Worm (Caenorhabditis elegans) whole organism, early embryonic: ENCODE results near the gene nhr-102.

ENCODE experiments used
- B0310.2 ChIP-seq: sonication (generic microtip); optimal IDR thresholded peaks from 2 replicates; lab custom pipeline; 2016; ENCODE audit warnings: mild to moderate bottlenecking, missing genetic modification characterization, missing compliant biosample characterization
- F13C5.2 ChIP-seq: sonication (generic microtip); optimal IDR thresholded peaks from 2 replicates; lab custom pipeline; 2017; ENCODE audit warnings: mild to moderate bottlenecking, missing genetic modification characterization, inconsistent platforms, missing compliant biosample characterization
- aly-1 ChIP-seq: sonication (generic microtip); optimal IDR thresholded peaks from 2 replicates; lab custom pipeline; 2016; ENCODE audit warnings: missing genetic modification characterization, missing compliant biosample characterization
- ama-1 ChIP-seq: fragments of 150-350 bp; optimal IDR thresholded peaks from 2 replicates; lab custom pipeline; 2014
- ceh-13 ChIP-seq: fragments of 200-800 bp; sonication (Bioruptor generic); optimal IDR thresholded peaks from 2 replicates; lab custom pipeline; 2018; ENCODE audit warnings: mild to moderate bottlenecking, missing genetic modification characterization, missing compliant biosample characterization
- ceh-36 ChIP-seq: sonication (generic microtip); optimal IDR thresholded peaks from 2 replicates; lab custom pipeline; 2016; ENCODE audit warnings: missing genetic modification characterization, inconsistent platforms, missing compliant biosample characterization
- ets-7 ChIP-seq: sonication (generic microtip); optimal IDR thresholded peaks from 2 replicates; lab custom pipeline; 2016; ENCODE audit warnings: missing genotype, missing genetic modification characterization, missing compliant biosample characterization
- flt-1 ChIP-seq: fragments of 200-800 bp; sonication (Bioruptor generic); IDR thresholded peaks from 2 replicates; pipeline ENCODE4 v1.3.6; 2022; ENCODE audit warnings: missing genetic modification characterization, missing compliant biosample characterization
- hmbx-1 ChIP-seq: sonication (generic microtip); optimal IDR thresholded peaks from 2 replicates; lab custom pipeline; 2016; ENCODE audit warnings: mild to moderate bottlenecking, missing genetic modification characterization, missing compliant biosample characterization
- hmg-4 ChIP-seq: fragments of 200-800 bp; sonication (Bioruptor generic); optimal IDR thresholded peaks from 2 replicates; lab custom pipeline; 2018; ENCODE audit warnings: mild to moderate bottlenecking, missing genetic modification characterization, missing compliant biosample characterization
- hnd-1 ChIP-seq: sonication (generic microtip); optimal IDR thresholded peaks from 2 replicates; lab custom pipeline; 2016; ENCODE audit warnings: missing genetic modification characterization, missing compliant biosample characterization
- pes-1 ChIP-seq: fragments of 200-800 bp; sonication (Bioruptor generic); IDR thresholded peaks from 2 replicates; pipeline ENCODE4 v1.3.6; 2022; ENCODE audit warnings: missing genetic modification reagents, missing genetic modification characterization, missing compliant biosample characterization
- scrt-1 ChIP-seq: fragments of 200-800 bp; sonication (Bioruptor generic); IDR thresholded peaks from 2 replicates; pipeline ENCODE4 v1.3.6; 2022; ENCODE audit warnings: missing genetic modification characterization, missing compliant biosample characterization
- sea-1 ChIP-seq: fragments of 200-800 bp; sonication (Bioruptor generic); conservative IDR thresholded peaks from 2 replicates; pipeline ENCODE4 v1.3.6; 2022; ENCODE audit warnings: missing genetic modification characterization, missing compliant biosample characterization
- tbx-11 ChIP-seq: fragments of 200-800 bp; sonication (Bioruptor generic); IDR thresholded peaks from 2 replicates; pipeline ENCODE4 v1.3.6; 2022; ENCODE audit warnings: missing genetic modification characterization, missing compliant biosample characterization
- tbx-37 ChIP-seq: fragments of 200-800 bp; sonication (Bioruptor generic); conservative IDR thresholded peaks from 2 replicates; pipeline ENCODE4 v1.3.6; 2022; ENCODE audit warnings: missing genetic modification reagents, missing genetic modification characterization, missing compliant biosample characterization
- tra-4 ChIP-seq: sonication (generic microtip); optimal IDR thresholded peaks from 2 replicates; lab custom pipeline; 2017; ENCODE audit warnings: missing genetic modification characterization, missing compliant biosample characterization

The nhr-102 gene

DNA sequence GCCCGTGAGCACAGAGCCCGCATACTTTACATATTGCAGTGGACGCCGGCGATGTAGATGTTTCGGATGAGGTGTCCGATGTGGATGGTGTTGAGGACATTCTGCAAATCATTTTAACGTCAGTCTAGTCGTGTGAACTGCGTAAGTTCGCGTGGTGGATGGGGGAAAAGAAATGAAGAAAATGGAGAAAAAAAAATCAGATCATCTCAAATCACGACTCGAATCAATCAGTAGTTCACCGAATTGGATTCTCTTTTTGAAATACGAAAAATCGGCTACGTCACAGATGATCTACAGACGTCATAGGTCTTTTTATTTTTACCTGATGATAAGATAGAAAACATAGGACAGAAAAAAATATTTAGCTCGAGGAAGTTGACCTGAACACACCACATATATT, at the start of gene nhr-102:
nhr-102 (minus strand) TSS at position 101 of the 400 bp plus-strand sequence.
- TF ChIP-seq ama-1 (no peak), B0310.2 (tag; lab: Kevin White, UChicago) (no peak), hmg-4 (GFP tag; lab: Kevin White, UChicago) (no peak), scrt-1 (no peak), ceh-13 (GFP tag; lab: Kevin White, UChicago) (no peak), pes-1 (no peak), ets-7 (no peak), tra-4 (no peak), tbx-11 (GFP tag; lab: Robert Waterston, UW) (no peak), F13C5.2 (tag; lab: Kevin White, UChicago) (no peak), sea-1 (GFP tag; lab: Robert Waterston, UW) (no peak), hmbx-1 (tag; lab: Kevin White, UChicago) (no peak), flt-1 (GFP tag; lab: Robert Waterston, UW) (no peak), aly-1 (tag; lab: Kevin White, UChicago) (no peak), tbx-37 (no peak), ceh-36 (tag; lab: Kevin White, UChicago) (no peak), hnd-1 (tag; lab: Kevin White, UChicago) (no peak)

DNA sequence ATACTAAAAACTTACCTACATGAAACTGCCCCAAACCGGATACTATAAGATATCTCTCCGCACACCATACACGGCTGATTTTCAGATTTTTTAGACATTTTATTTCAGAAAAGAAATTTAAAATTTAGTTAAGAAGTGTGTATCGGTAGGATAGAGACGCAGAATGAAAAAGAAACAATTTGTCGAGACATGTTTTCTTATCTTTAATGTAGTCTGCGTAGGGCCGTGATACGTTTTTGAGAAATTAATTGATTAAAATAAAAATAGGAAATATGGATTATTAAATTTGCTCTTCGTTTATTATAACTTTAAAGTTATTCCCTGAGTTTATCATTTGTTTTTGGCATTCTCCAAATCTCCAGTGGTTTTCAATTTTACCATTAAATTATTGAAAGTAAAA, 48.1 kb upstream of the nhr-102 start, which contains the start of gene nhr-108:
nhr-108 (minus strand) TSS at position 166 of the 400 bp plus-strand sequence.
- TF ChIP-seq ama-1 (no peak), scrt-1 (no peak), ets-7 (no peak), ceh-36 (tag; lab: Kevin White, UChicago) (no peak), hmg-4 (GFP tag; lab: Kevin White, UChicago) (no peak), tra-4 (no peak), hmbx-1 (tag; lab: Kevin White, UChicago) (no peak), tbx-37 (no peak), pes-1 (no peak)

DNA sequence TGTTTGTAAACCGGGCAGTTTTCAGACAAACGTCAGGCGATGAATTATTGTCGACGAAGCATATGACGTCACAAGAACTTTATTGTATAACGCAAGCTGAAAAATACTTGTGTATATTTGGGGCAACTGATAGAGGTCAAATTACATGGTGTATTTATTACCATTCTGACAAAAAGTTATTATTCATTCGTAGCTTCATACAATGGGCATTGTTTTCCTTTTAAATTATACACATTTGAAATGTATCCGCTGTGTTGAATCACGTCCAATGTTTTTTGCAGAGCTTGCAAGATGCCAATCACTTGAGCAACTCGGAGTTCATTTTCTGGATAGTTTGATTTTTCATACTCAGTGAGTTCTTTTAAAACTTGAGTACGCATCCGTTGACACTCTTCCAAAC, 46.8 kb upstream of the nhr-102 start, which contains the start of gene F35E8.13:
F35E8.13 (plus strand) TSS at position 301 of the 400 bp plus-strand sequence.
- TF ChIP-seq B0310.2 (tag; lab: Kevin White, UChicago) (no peak), scrt-1 (no peak), pes-1 (no peak), tbx-11 (GFP tag; lab: Robert Waterston, UW) (no peak), sea-1 (GFP tag; lab: Robert Waterston, UW) (no peak), tbx-37 (no peak), flt-1 (GFP tag; lab: Robert Waterston, UW) (no peak), ceh-36 (tag; lab: Kevin White, UChicago) (no peak), hnd-1 (tag; lab: Kevin White, UChicago) (no peak), ets-7 (no peak), tra-4 (no peak), hmg-4 (GFP tag; lab: Kevin White, UChicago) (no peak)

DNA sequence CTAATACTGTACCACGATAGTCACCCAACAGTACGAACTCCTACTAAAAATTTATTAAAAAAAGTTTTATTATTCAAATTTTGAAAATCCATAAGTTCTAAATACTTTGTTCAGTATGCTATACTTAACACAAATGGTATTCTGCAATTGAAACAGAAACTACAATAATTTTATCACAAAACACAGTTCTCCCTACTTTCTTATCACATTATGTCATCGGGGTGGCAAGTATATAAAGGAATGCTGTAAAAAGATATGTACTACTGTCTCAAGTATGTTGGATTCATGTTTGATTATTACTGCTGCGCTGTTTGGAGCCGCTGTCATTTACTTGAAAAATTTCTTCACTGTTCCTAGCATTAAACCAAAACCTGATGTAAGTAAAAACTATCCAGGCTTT, 44.9 kb upstream of the nhr-102 start, which contains the start of gene cdr-1:
cdr-1 (plus strand) TSS at position 208 of the 400 bp plus-strand sequence.
- TF ChIP-seq tbx-11 (GFP tag; lab: Robert Waterston, UW) (no peak), ceh-13 (GFP tag; lab: Kevin White, UChicago) (no peak), ets-7 (no peak), tra-4 (no peak), tbx-37 (no peak), hmg-4 (GFP tag; lab: Kevin White, UChicago) (no peak), sea-1 (GFP tag; lab: Robert Waterston, UW) (no peak), ama-1 (no peak)

DNA sequence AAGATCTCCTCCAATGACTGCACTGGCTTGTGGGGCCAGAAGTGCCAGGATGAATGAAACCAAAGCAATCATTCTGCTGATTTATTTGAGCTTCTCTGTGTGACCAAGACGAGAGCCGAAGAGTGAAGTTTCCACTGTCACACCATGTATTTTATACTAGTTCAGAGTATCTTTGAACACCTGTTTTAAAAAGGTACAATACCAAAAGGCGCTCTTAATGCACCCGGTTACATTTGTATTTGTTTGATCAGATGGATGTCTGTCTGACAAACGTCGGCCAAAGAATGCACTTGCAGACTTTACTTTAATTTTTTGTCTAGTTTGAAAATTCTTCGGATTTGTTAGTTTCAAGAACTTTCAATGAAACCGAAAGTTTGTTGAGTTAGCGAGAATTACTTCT, 44.1 kb upstream of the nhr-102 start, which contains the start of gene F35E8.10:
F35E8.10 (minus strand) TSS at position 101 of the 400 bp plus-strand sequence.
- TF ChIP-seq ceh-13 (GFP tag; lab: Kevin White, UChicago) (no peak), F13C5.2 (tag; lab: Kevin White, UChicago) (no peak), tra-4 (no peak)

DNA sequence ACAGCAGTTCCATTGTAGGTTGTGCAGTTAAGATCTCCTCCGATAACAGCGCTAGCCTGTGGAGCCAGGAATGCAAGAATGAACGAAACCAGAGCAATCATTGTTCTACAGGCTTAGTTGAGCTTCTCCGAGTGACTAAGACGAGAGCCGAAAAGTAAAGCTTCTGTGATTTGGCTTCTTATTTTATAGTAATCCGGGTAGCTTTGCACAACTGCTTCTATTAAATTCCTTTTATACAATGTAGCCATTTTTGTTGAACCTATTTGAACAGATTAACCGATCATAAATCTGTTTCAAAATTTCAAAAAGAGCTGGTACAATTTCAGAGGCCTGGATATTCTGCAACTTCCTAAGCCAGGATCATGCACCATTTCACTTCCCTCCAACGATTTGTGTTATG, 41.2 kb upstream of the nhr-102 start, which contains the start of gene F35E8.9:
F35E8.9 (minus strand) TSS at position 101 of the 400 bp plus-strand sequence.
- TF ChIP-seq tbx-11 (GFP tag; lab: Robert Waterston, UW) (no peak), ama-1 (no peak), ceh-13 (GFP tag; lab: Kevin White, UChicago) (no peak), pes-1 (no peak), aly-1 (tag; lab: Kevin White, UChicago) (no peak), sea-1 (GFP tag; lab: Robert Waterston, UW) (no peak), tra-4 (no peak)

DNA sequence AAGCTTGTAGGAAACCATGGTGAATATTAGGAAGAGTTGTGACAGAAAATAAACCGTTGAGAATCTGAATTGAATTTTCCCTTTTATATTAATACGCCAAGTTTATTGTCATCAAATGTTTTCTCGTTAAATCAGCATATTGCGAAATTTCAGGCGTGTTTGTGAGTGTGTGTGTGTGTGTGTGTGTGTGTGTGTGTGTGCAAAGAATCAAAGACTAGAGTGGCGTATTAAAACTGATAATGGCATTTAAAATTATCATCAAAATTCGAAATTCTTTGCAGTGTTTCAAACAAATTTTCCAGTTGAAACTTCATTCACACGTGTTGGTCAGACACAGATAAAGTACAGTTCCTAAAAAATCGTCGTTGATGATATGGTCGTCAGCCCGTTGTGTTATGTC, 39.7 kb upstream of the nhr-102 start, which contains the start of gene gst-38:
gst-38 (minus strand) TSS at position 152 of the 400 bp plus-strand sequence.
- no peak for TF ChIP-seq flt-1 (GFP tag; lab: Robert Waterston, UW)
- TF ChIP-seq hmbx-1 (tag; lab: Kevin White, UChicago) = no peak
- TF ChIP-seq ceh-36 (tag; lab: Kevin White, UChicago) = no peak
- no peak for TF ChIP-seq ceh-13 (GFP tag; lab: Kevin White, UChicago)
- TF ChIP-seq ama-1 = no peak
- TF ChIP-seq tbx-37 = no peak
- TF ChIP-seq aly-1 (tag; lab: Kevin White, UChicago) = no peak
- no peak for TF ChIP-seq pes-1
- no peak for TF ChIP-seq hmg-4 (GFP tag; lab: Kevin White, UChicago)
- no peak for TF ChIP-seq hnd-1 (tag; lab: Kevin White, UChicago)
- no peak for TF ChIP-seq tbx-11 (GFP tag; lab: Robert Waterston, UW)
- TF ChIP-seq B0310.2 (tag; lab: Kevin White, UChicago) = no peak
- no peak for TF ChIP-seq tra-4
- no peak for TF ChIP-seq sea-1 (GFP tag; lab: Robert Waterston, UW)
- no peak for TF ChIP-seq scrt-1
- no peak for TF ChIP-seq F13C5.2 (tag; lab: Kevin White, UChicago)
- no peak for TF ChIP-seq ets-7

DNA sequence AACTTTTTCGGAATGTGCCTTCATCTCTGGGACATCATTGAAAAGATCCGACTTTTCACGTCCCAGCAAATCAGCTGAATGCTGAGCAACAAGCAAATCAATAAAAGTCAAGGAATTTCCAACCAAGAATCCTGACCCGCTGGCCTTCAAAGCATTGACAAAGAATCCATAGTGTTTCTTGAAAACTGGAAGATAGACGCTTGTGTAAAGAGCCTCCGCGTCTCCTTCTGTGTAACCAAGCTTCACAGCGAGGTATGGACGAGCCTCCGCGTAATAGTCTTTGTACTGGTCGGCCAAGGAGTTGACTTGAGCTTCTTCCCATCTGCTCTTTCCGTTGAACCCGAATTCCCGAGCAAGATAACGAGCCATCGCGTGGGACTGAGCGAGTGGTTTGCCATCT, 39.1 kb upstream of the nhr-102 start:
- TF ChIP-seq scrt-1 = no peak
- no peak for TF ChIP-seq hmbx-1 (tag; lab: Kevin White, UChicago)
- TF ChIP-seq hmg-4 (GFP tag; lab: Kevin White, UChicago) = no peak
- no peak for TF ChIP-seq tbx-11 (GFP tag; lab: Robert Waterston, UW)
- no peak for TF ChIP-seq aly-1 (tag; lab: Kevin White, UChicago)
- TF ChIP-seq ceh-36 (tag; lab: Kevin White, UChicago) = no peak
- TF ChIP-seq ama-1 = no peak
- TF ChIP-seq sea-1 (GFP tag; lab: Robert Waterston, UW) = no peak
- no peak for TF ChIP-seq ceh-13 (GFP tag; lab: Kevin White, UChicago)
- no peak for TF ChIP-seq pes-1
- TF ChIP-seq B0310.2 (tag; lab: Kevin White, UChicago) = no peak
- no peak for TF ChIP-seq ets-7
- no peak for TF ChIP-seq hnd-1 (tag; lab: Kevin White, UChicago)
- TF ChIP-seq F13C5.2 (tag; lab: Kevin White, UChicago) = no peak
- TF ChIP-seq flt-1 (GFP tag; lab: Robert Waterston, UW) = no peak
- no peak for TF ChIP-seq tra-4
- no peak for TF ChIP-seq tbx-37
